Fruit fly (Drosophila melanogaster) whole organism, embryonic: ENCODE measurements around the gene VhaAC45RP.

Experiments used
- Antp ChIP-seq: fragments of 200-800 bp; sonication (Bioruptor generic); optimal IDR thresholded peaks from 3 replicates; lab custom pipeline; 2016; ENCODE audit warnings: missing biosample characterization, missing genetic modification characterization
- Atf3 ChIP-seq: fragments of 200-800 bp; sonication (Bioruptor generic); optimal IDR thresholded peaks from 3 replicates; lab custom pipeline; 2016; ENCODE audit warnings: missing biosample characterization, missing genetic modification characterization
- CG10321 ChIP-seq: fragments of 200-800 bp; sonication (Bioruptor generic); IDR thresholded peaks from 2 replicates; pipeline ENCODE4 v1.3.6; 2022; ENCODE audit warnings: missing biosample characterization, missing genetic modification characterization
- CG12659 ChIP-seq: fragments of 200-800 bp; sonication (Bioruptor generic); optimal IDR thresholded peaks from 3 replicates; lab custom pipeline; 2017; ENCODE audit warnings: mild to moderate bottlenecking, missing biosample characterization, missing genetic modification reagents, missing genetic modification characterization
- CG13287 ChIP-seq: fragments of 200-800 bp; sonication (Bioruptor generic); IDR thresholded peaks from 2 replicates; pipeline ENCODE4 v1.3.6; 2022; ENCODE audit warnings: missing biosample characterization, missing genetic modification characterization; ENCODE audit not compliant: partially characterized antibody
- CG14441 ChIP-seq: fragments of 200-800 bp; sonication (Bioruptor generic); IDR thresholded peaks from 2 replicates; pipeline ENCODE4 v1.3.6; 2022; ENCODE audit warnings: missing biosample characterization, missing genetic modification characterization
- CG14965 ChIP-seq: fragments of 200-800 bp; sonication (Bioruptor generic); optimal IDR thresholded peaks from 2 replicates; lab custom pipeline; 2016; ENCODE audit warnings: missing biosample characterization, missing genetic modification characterization, borderline replicate concordance
- CG1529 ChIP-seq: fragments of 200-800 bp; sonication (Bioruptor generic); optimal IDR thresholded peaks from 3 replicates; lab custom pipeline; 2018; ENCODE audit warnings: missing biosample characterization, missing genetic modification characterization
- CG17359 ChIP-seq: fragments of 200-800 bp; sonication (Bioruptor generic); optimal IDR thresholded peaks from 3 replicates; lab custom pipeline; 2018; ENCODE audit warnings: missing biosample characterization, mild to moderate bottlenecking, missing genetic modification characterization, moderate library complexity
- CG17361 ChIP-seq: fragments of 200-800 bp; sonication (Bioruptor generic); IDR thresholded peaks from 3 replicates; pipeline ENCODE4 v1.3.6; 2022; ENCODE audit warnings: missing biosample characterization, missing genetic modification characterization
- CG2889 ChIP-seq: fragments of 200-800 bp; sonication (Bioruptor generic); IDR thresholded peaks from 3 replicates; pipeline ENCODE4 v1.3.6; 2022; ENCODE audit warnings: missing biosample characterization, missing genetic modification characterization
- CG3065 ChIP-seq: fragments of 200-800 bp; sonication (Bioruptor generic); optimal IDR thresholded peaks from 2 replicates; lab custom pipeline; 2016; ENCODE audit warnings: missing biosample characterization, missing genetic modification characterization
- CG3163 ChIP-seq: fragments of 200-800 bp; sonication (Bioruptor generic); optimal IDR thresholded peaks from 3 replicates; lab custom pipeline; 2016; ENCODE audit warnings: missing biosample characterization, missing genetic modification characterization
- CG33213 ChIP-seq: fragments of 200-800 bp; sonication (Bioruptor generic); optimal IDR thresholded peaks from 3 replicates; lab custom pipeline; 2016; ENCODE audit warnings: missing biosample characterization, missing genetic modification characterization
- CG33557 ChIP-seq: fragments of 200-800 bp; sonication (Bioruptor generic); optimal IDR thresholded peaks from 2 replicates; lab custom pipeline; 2019; ENCODE audit warnings: missing biosample characterization, mild to moderate bottlenecking, missing genetic modification characterization, moderate library complexity
- CG3838 ChIP-seq: fragments of 200-800 bp; sonication (Bioruptor generic); optimal IDR thresholded peaks from 3 replicates; lab custom pipeline; 2016; ENCODE audit warnings: missing biosample characterization, missing genetic modification characterization
- CG3995 ChIP-seq: fragments of 200-800 bp; sonication (Bioruptor generic); optimal IDR thresholded peaks from 3 replicates; lab custom pipeline; 2016; ENCODE audit warnings: missing biosample characterization, missing genetic modification characterization
- CG4328 ChIP-seq: fragments of 200-800 bp; sonication (Bioruptor generic); optimal IDR thresholded peaks from 3 replicates; lab custom pipeline; 2017; ENCODE audit warnings: missing biosample characterization, missing genetic modification reagents, missing genetic modification characterization
- CG4617 ChIP-seq: fragments of 200-800 bp; sonication (Bioruptor generic); optimal IDR thresholded peaks from 3 replicates; lab custom pipeline; 2016; ENCODE audit warnings: missing biosample characterization, missing genetic modification characterization, borderline replicate concordance
- CG6175 ChIP-seq: fragments of 200-800 bp; sonication (Bioruptor generic); IDR thresholded peaks from 3 replicates; pipeline ENCODE4 v1.3.6; 2022; ENCODE audit warnings: missing biosample characterization, missing genetic modification characterization
- CG6813 ChIP-seq: fragments of 200-800 bp; sonication (Bioruptor generic); optimal IDR thresholded peaks from 2 replicates; lab custom pipeline; 2017; ENCODE audit warnings: missing biosample characterization, missing genetic modification characterization, mild to moderate bottlenecking, moderate library complexity, missing genetic modification reagents
- CG8924 ChIP-seq: fragments of 200-800 bp; optimal IDR thresholded peaks from 3 replicates; lab custom pipeline; 2019; ENCODE audit warnings: missing biosample characterization, mild to moderate bottlenecking, missing genetic modification characterization, moderate library complexity
- CTCF ChIP-seq: fragments of 200-800 bp; sonication (Bioruptor generic); optimal IDR thresholded peaks from 2 replicates; lab custom pipeline; 2017; ENCODE audit warnings: missing biosample characterization, mild to moderate bottlenecking, missing genetic modification characterization, moderate library complexity
- Dfd ChIP-seq, 2 experiments: fragments of >200 bp; optimal IDR thresholded peaks; 2 replicates each; lab custom pipeline; 2017; ENCODE audit warnings: missing biosample characterization in 2 of 2, missing genetic modification characterization in 2 of 2
- Dip3 ChIP-seq: fragments of 200-800 bp; sonication (Bioruptor generic); optimal IDR thresholded peaks from 3 replicates; lab custom pipeline; 2016; ENCODE audit warnings: missing biosample characterization, missing genetic modification characterization
- Ets65A ChIP-seq: fragments of 200-800 bp; sonication (Bioruptor generic); peaks from one replicate; lab custom pipeline; 2016; ENCODE audit warnings: missing biosample characterization, missing genetic modification characterization
- Fer2 ChIP-seq: fragments of 200-800 bp; sonication (Bioruptor generic); optimal IDR thresholded peaks from 2 replicates; lab custom pipeline; 2018; ENCODE audit warnings: missing biosample characterization, mild to moderate bottlenecking, missing genetic modification characterization, moderate library complexity
- Hr78 ChIP-seq, 2 experiments: fragments of 200-800 bp in 1 of 2; fragments of >200 bp in 1 of 2; sonication (Bioruptor generic) in 1 of 2; optimal IDR thresholded peaks; 2 replicates each; lab custom pipeline; 2017 to 2019; ENCODE audit warnings: missing biosample characterization in 2 of 2, missing genetic modification characterization in 2 of 2, mild to moderate bottlenecking in 1 of 2, moderate library complexity in 1 of 2
- Hsf ChIP-seq: fragments of 200-800 bp; sonication (Bioruptor generic); optimal IDR thresholded peaks from 3 replicates; lab custom pipeline; 2016; ENCODE audit warnings: missing biosample characterization, missing genetic modification characterization
- Lim3 ChIP-seq: fragments of 200-800 bp; sonication (Bioruptor generic); IDR thresholded peaks from 2 replicates; pipeline ENCODE4 v1.3.6; 2022; ENCODE audit warnings: missing biosample characterization, missing genetic modification characterization
- Neu2 ChIP-seq: fragments of 200-800 bp; sonication (Bioruptor generic); optimal IDR thresholded peaks from 3 replicates; lab custom pipeline; 2016; ENCODE audit warnings: missing biosample characterization, missing genetic modification characterization, borderline replicate concordance
- NfI ChIP-seq: fragments of 200-800 bp; sonication (Bioruptor generic); optimal IDR thresholded peaks from 3 replicates; lab custom pipeline; 2018; ENCODE audit warnings: missing biosample characterization, mild to moderate bottlenecking, missing genetic modification characterization, moderate library complexity
- Ravus ChIP-seq: fragments of 200-800 bp; sonication (Bioruptor generic); IDR thresholded peaks from 2 replicates; pipeline ENCODE4 v1.3.6; 2022; ENCODE audit warnings: missing biosample characterization, missing genetic modification characterization
- crc ChIP-seq: fragments of 200-800 bp; sonication (Bioruptor generic); optimal IDR thresholded peaks from 2 replicates; lab custom pipeline; 2016; ENCODE audit warnings: missing biosample characterization, missing genetic modification characterization
- disco-r ChIP-seq: fragments of 200-800 bp; sonication (Bioruptor generic); optimal IDR thresholded peaks from 2 replicates; lab custom pipeline; 2016; ENCODE audit warnings: missing biosample characterization, missing genetic modification characterization
- dmrt11E ChIP-seq: fragments of 200-800 bp; sonication (Bioruptor generic); optimal IDR thresholded peaks from 3 replicates; lab custom pipeline; 2018; ENCODE audit warnings: missing biosample characterization, mild to moderate bottlenecking, missing genetic modification characterization, moderate library complexity
- gem ChIP-seq: fragments of 200-800 bp; sonication (Bioruptor generic); optimal IDR thresholded peaks from 2 replicates; lab custom pipeline; 2019; ENCODE audit warnings: missing biosample characterization, mild to moderate bottlenecking, missing genetic modification characterization, moderate library complexity
- her ChIP-seq: fragments of 200-800 bp; sonication (Bioruptor generic); optimal IDR thresholded peaks from 2 replicates; lab custom pipeline; 2016; ENCODE audit warnings: missing biosample characterization, missing genetic modification characterization
- jing ChIP-seq: fragments of 200-800 bp; sonication (Bioruptor generic); optimal IDR thresholded peaks from 2 replicates; lab custom pipeline; 2018; ENCODE audit warnings: missing biosample characterization, mild to moderate bottlenecking, missing genetic modification characterization
- kah ChIP-seq: fragments of 200-800 bp; sonication (Bioruptor generic); optimal IDR thresholded peaks from 2 replicates; lab custom pipeline; 2018; ENCODE audit warnings: missing biosample characterization, mild to moderate bottlenecking, missing genetic modification characterization
- knrl ChIP-seq: fragments of 200-800 bp; sonication (Bioruptor generic); IDR thresholded peaks from 3 replicates; pipeline ENCODE4 v1.3.6; 2022; ENCODE audit warnings: missing biosample characterization, missing genetic modification characterization; ENCODE audit not compliant: partially characterized antibody
- lola ChIP-seq, 3 experiments: fragments of >200 bp in 2 of 3; fragments of 200-800 bp in 1 of 3; sonication (Bioruptor generic) in 1 of 3; optimal IDR thresholded peaks; 2 replicates each; lab custom pipeline; 2017 to 2019; ENCODE audit warnings: missing biosample characterization in 3 of 3, missing genetic modification characterization in 3 of 3, mild to moderate bottlenecking in 1 of 3, moderate library complexity in 1 of 3
- nmo ChIP-seq: fragments of 200-800 bp; sonication (Bioruptor generic); optimal IDR thresholded peaks from 2 replicates; lab custom pipeline; 2018; ENCODE audit warnings: missing biosample characterization, mild to moderate bottlenecking, missing genetic modification characterization, moderate library complexity
- odd ChIP-seq: fragments of 200-800 bp; sonication (Bioruptor generic); optimal IDR thresholded peaks from 2 replicates; lab custom pipeline; 2017; ENCODE audit warnings: missing biosample characterization, mild to moderate bottlenecking, missing genetic modification characterization
- otp ChIP-seq: fragments of 200-800 bp; sonication (Bioruptor generic); IDR thresholded peaks from 3 replicates; pipeline ENCODE4, ENCODE4 v1.3.6; 2022; ENCODE audit warnings: missing biosample characterization, missing genetic modification characterization
- p53 ChIP-seq: fragments of 200-800 bp; sonication (Bioruptor generic); optimal IDR thresholded peaks from 2 replicates; lab custom pipeline; 2016; ENCODE audit warnings: missing biosample characterization, missing genetic modification characterization
- pb ChIP-seq: fragments of 200-800 bp; sonication (Bioruptor generic); optimal IDR thresholded peaks from 3 replicates; lab custom pipeline; 2016; ENCODE audit warnings: missing biosample characterization, missing genetic modification characterization
- sens-2 ChIP-seq: fragments of 200-800 bp; sonication (Bioruptor generic); IDR thresholded peaks from 2 replicates; pipeline ENCODE4 v1.3.6; 2022; ENCODE audit warnings: missing biosample characterization, missing genetic modification characterization
- sim ChIP-seq: fragments of 200-800 bp; sonication (Bioruptor generic); IDR thresholded peaks from 2 replicates; pipeline ENCODE4 v1.3.6; 2022; ENCODE audit warnings: missing biosample characterization, missing genetic modification characterization

The VhaAC45RP gene

dm6 chr3R:30208766-30209484 is 42.7 kb upstream of the VhaAC45RP start, which contains the start of gene RpS7 (continued):
- TF ChIP-seq CG13287 (GFP tag; lab: Robert Waterston, UW) (peak; percentile 97), CG6175 (peak; percentile 67; the same call in 1 of the 3 replicates), knrl (GFP tag; lab: Robert Waterston, UW) (peak; percentile 99), p53 (no peak), gem (tag; lab: Kevin White, UChicago) (peak; percentile 45), CG2889 (no peak), kah (GFP tag; lab: Kevin White, UChicago) (peak; percentile 84), Ets65A (GFP tag; lab: Kevin White, UChicago) (peak; percentile 93), Dfd (GFP tag; optimal IDR thresholded peaks at IDR 0.05; lab: Kevin White, UChicago) (no peak), CG12659 (GFP tag; lab: Kevin White, UChicago) (peak; percentile 70), CG14441 (GFP tag; lab: Robert Waterston, UW) (peak; percentile 57), CG14965 (GFP tag; lab: Kevin White, UChicago) (no peak), Antp (GFP tag; lab: Kevin White, UChicago) (no peak), NfI (GFP tag; lab: Kevin White, UChicago) (peak; percentile 87), Atf3 (GFP tag; lab: Kevin White, UChicago) (no peak), CG17361 (peak; percentile 92), Hr78 (GFP tag; optimal IDR thresholded peaks at IDR 0.05; lab: Kevin White, UChicago) (peak in 1 of 2 experiments; percentile 12), odd (GFP tag; lab: Kevin White, UChicago) (peak; percentile 88), CG4617 (GFP tag; lab: Kevin White, UChicago) (peak; percentile 2), Ravus (GFP tag; lab: Robert Waterston, UW) (no peak), crc (GFP tag; lab: Kevin White, UChicago) (peak; percentile 30), jing (GFP tag; lab: Kevin White, UChicago) (no peak), Dip3 (GFP tag; lab: Kevin White, UChicago) (peak; percentile 45), CG17359 (tag; lab: Kevin White, UChicago) (peak; percentile 67), CG3065 (GFP tag; lab: Kevin White, UChicago) (no peak), Neu2 (GFP tag; lab: Kevin White, UChicago) (no peak), otp (peak; percentile 83; the same call in 2 of the 3 replicates), Lim3 (GFP tag; lab: Robert Waterston, UW) (no peak), nmo (GFP tag; lab: Kevin White, UChicago) (peak; percentile 77), sens-2 (GFP tag; lab: Robert Waterston, UW) (peak; percentile 81), CG3163 (GFP tag; lab: Kevin White, UChicago) (peak; percentile 22), lola (GFP tag; optimal IDR thresholded peaks at IDR 0.05; lab: Kevin White, UChicago) (peak in 1 of 3 experiments; percentile 30), dmrt11E (peak; percentile 45), pb (GFP tag; lab: Kevin White, UChicago) (peak; percentile 60), CTCF (GFP tag; lab: Kevin White, UChicago) (peak; percentile 92), CG8924 (peak; percentile 62), Hsf (GFP tag; lab: Kevin White, UChicago) (peak; percentile 60), Fer2 (tag; lab: Kevin White, UChicago) (peak; percentile 27), CG33213 (GFP tag; lab: Kevin White, UChicago) (peak; percentile 64), CG3995 (GFP tag; lab: Kevin White, UChicago) (peak; percentile 36), CG1529 (peak; percentile 58), sim (peak; percentile 60; the same call in 1 of the 2 replicates), CG4328 (GFP tag; lab: Kevin White, UChicago) (peak; percentile 76), her (peak; percentile 96), disco-r (GFP tag; lab: Kevin White, UChicago) (peak; percentile 30), CG33557 (GFP tag; lab: Kevin White, UChicago) (peak; percentile 50), CG10321 (peak; percentile 39; the same call in 1 of the 2 replicates), CG3838 (peak; percentile 1), CG6813 (GFP tag; lab: Kevin White, UChicago) (peak; percentile 81)
